Fruit fly (Drosophila melanogaster): ENCODE measurements around the gene CG13295.
A peak's percentile ranks its signal among the peaks of the same experiment; 100 is the strongest.

Gene CG13295

dm6 chr3L:6085988-6086387 is 10.9 kb upstream of the CG13295 start (continued):
- TF ChIP-seq CG17829 (tag; optimal IDR thresholded peaks at IDR 0.05) (no peak), pros (GFP tag; optimal IDR thresholded peaks at IDR 0.05) (no peak), CG12299 (tag; optimal IDR thresholded peaks at IDR 0.05) (no peak), CG10959 (GFP tag; IDR thresholded peaks at IDR 0.05) (no peak), B-H2 (GFP tag; optimal IDR thresholded peaks at IDR 0.05) (no peak), jumu (GFP tag; optimal IDR thresholded peaks at IDR 0.05) (peak; percentile 24), zfh1 (GFP tag; IDR thresholded peaks at IDR 0.05) (no peak), oc (tag; optimal IDR thresholded peaks at IDR 0.05) (no peak), CG4360 (GFP tag; IDR thresholded peaks at IDR 0.05) (no peak), knrl (GFP tag; IDR thresholded peaks at IDR 0.05; ENCODE audit: partially characterized antibody) (no peak), aop (GFP tag; IDR thresholded peaks at IDR 0.05) (no peak), ftz-f1 (GFP tag; optimal IDR thresholded peaks at IDR 0.05) (no peak), CG6683 (GFP tag; optimal IDR thresholded peaks at IDR 0.05) (no peak), CrebB (tag; optimal IDR thresholded peaks at IDR 0.05) (no peak), chm (GFP tag; IDR thresholded peaks at IDR 0.05) (no peak), HLH4C (GFP tag; IDR thresholded peaks at IDR 0.05; ENCODE audit: partially characterized antibody) (no peak), HmgD (GFP tag; optimal IDR thresholded peaks at IDR 0.05) (no peak), Hmx (GFP tag; optimal IDR thresholded peaks at IDR 0.05) (no peak), CG17328 (GFP tag; IDR thresholded peaks at IDR 0.05) (0 out of 2 replicates have a peak, but pooled peaks have one; percentile 43), CG31224 (GFP tag; IDR thresholded peaks at IDR 0.05) (no peak), Meics (GFP tag; optimal IDR thresholded peaks at IDR 0.05) (no peak), run (tag; optimal IDR thresholded peaks at IDR 0.05) (no peak), fu2 (GFP tag; optimal IDR thresholded peaks at IDR 0.05) (no peak), gce (GFP tag; IDR thresholded peaks at IDR 0.05) (no peak), zen2 (GFP tag; IDR thresholded peaks at IDR 0.05; ENCODE audit: partially characterized antibody) (no peak), HLH3B (GFP tag; IDR thresholded peaks at IDR 0.05) (no peak), Tbp (GFP tag; optimal IDR thresholded peaks at IDR 0.05) (no peak), CG18262 (tag; optimal IDR thresholded peaks at IDR 0.05) (no peak), Deaf1 (tag; optimal IDR thresholded peaks at IDR 0.05) (no peak), Stat92E (GFP tag; optimal IDR thresholded peaks at IDR 0.05) (no peak), sisA (GFP tag; IDR thresholded peaks at IDR 0.05) (no peak), CG12104 (GFP tag; optimal IDR thresholded peaks at IDR 0.05) (no peak), phol (tag; optimal IDR thresholded peaks at IDR 0.05) (no peak), inv (GFP tag; IDR thresholded peaks at IDR 0.05; ENCODE audit: partially characterized antibody) (no peak), abd-A (tag; optimal IDR thresholded peaks at IDR 0.05) (no peak), CG15011 (GFP tag; optimal IDR thresholded peaks at IDR 0.05) (no peak), CG17802 (tag; optimal IDR thresholded peaks at IDR 0.05) (no peak), CG1647 (GFP tag; optimal IDR thresholded peaks at IDR 0.05) (no peak), CG9876 (GFP tag; optimal IDR thresholded peaks at IDR 0.05) (no peak), emc (GFP tag; optimal IDR thresholded peaks at IDR 0.05) (no peak), az2 (GFP tag; optimal IDR thresholded peaks at IDR 0.05) (peak; percentile 37), CG13775 (GFP tag; optimal IDR thresholded peaks at IDR 0.05) (no peak), CG18476 (GFP tag; optimal IDR thresholded peaks at IDR 0.05) (no peak), ewg (GFP tag; optimal IDR thresholded peaks at IDR 0.05) (no peak), CG3995 (GFP tag; optimal IDR thresholded peaks at IDR 0.05) (no peak), dan (GFP tag; IDR thresholded peaks at IDR 0.05) (no peak), CG3065 (GFP tag; optimal IDR thresholded peaks at IDR 0.05) (no peak), CG7556 (GFP tag; optimal IDR thresholded peaks at IDR 0.05) (peak; percentile 36), peb (GFP tag; IDR thresholded peaks at IDR 0.05) (no peak), Hr39 (optimal IDR thresholded peaks at IDR 0.05) (no peak), Gug (GFP tag; IDR thresholded peaks at IDR 0.05) (0 out of 4 replicates have a peak, but pooled peaks have one; percentile 17), so (GFP tag; IDR thresholded peaks at IDR 0.05) (0 out of 3 replicates have a peak, but pooled peaks have one; percentile 24), Rfx (GFP tag; IDR thresholded peaks at IDR 0.05) (no peak)
